Worm (Caenorhabditis elegans): ENCODE data around the gene sam-10.

sam-10 gene

ce11 chrII:13300590-13300989 lies 29.7 kb downstream of the sam-10 start:
- peak; percentile 74; the same call in 1 of the 2 replicates for TF ChIP-seq zfh-2 (GFP tag; conservative IDR thresholded peaks at IDR 0.05)
- no peak for TF ChIP-seq akir-1 (GFP tag; optimal IDR thresholded peaks at IDR 0.05)

- TF ChIP-seq ztf-22 (GFP tag; optimal IDR thresholded peaks at IDR 0.05) (peak; percentile 97), efl-1 (GFP tag; optimal IDR thresholded peaks at IDR 0.05) (no peak), fkh-3 (tag; optimal IDR thresholded peaks at IDR 0.05) (no peak), lin-54 (GFP tag; optimal IDR thresholded peaks at IDR 0.05) (no peak), mes-4 (tag; optimal IDR thresholded peaks at IDR 0.05) (no peak), nfya-2 (GFP tag; IDR thresholded peaks at IDR 0.05) (no peak), B0336.3 (GFP tag; IDR thresholded peaks at IDR 0.05) (no peak), sea-2 (GFP tag; IDR thresholded peaks at IDR 0.05) (no peak), attf-3 (GFP tag; conservative IDR thresholded peaks at IDR 0.05) (no peak), ztf-6 (GFP tag; IDR thresholded peaks at IDR 0.05) (no peak), ztf-28 (GFP tag; IDR thresholded peaks at IDR 0.05) (no peak), nfya-1 (tag; optimal IDR thresholded peaks at IDR 0.05; ENCODE audit: borderline replicate concordance, insufficient read depth) (no peak), nhr-80 (tag; optimal IDR thresholded peaks at IDR 0.05) (peak; percentile 90), K11D2.4 (GFP tag; IDR thresholded peaks at IDR 0.05) (no peak), sptf-2 (GFP tag; optimal IDR thresholded peaks at IDR 0.05) (no peak), rec-8 (tag; optimal IDR thresholded peaks at IDR 0.05) (no peak), akir-1 (GFP tag; optimal IDR thresholded peaks at IDR 0.05) (no peak), egl-18 (GFP tag; IDR thresholded peaks at IDR 0.05) (no peak), egrh-3 (GFP tag; IDR thresholded peaks at IDR 0.05) (no peak), bed-2 (GFP tag; IDR thresholded peaks at IDR 0.05) (no peak), snpc-4 (GFP tag; optimal IDR thresholded peaks at IDR 0.05) (no peak), snpc-4 (tag; optimal IDR thresholded peaks at IDR 0.05) (peak in 1 of 4 experiments; percentile 31), F52B5.7 (tag; optimal IDR thresholded peaks at IDR 0.05) (no peak), nhr-120 (GFP tag; IDR thresholded peaks at IDR 0.05) (0 out of 2 replicates have a peak, but pooled peaks have one; percentile 23), Y67H2A.10 (GFP tag; conservative IDR thresholded peaks at IDR 0.05) (no peak), F55B11.4 (tag; optimal IDR thresholded peaks at IDR 0.05; ENCODE audit: borderline replicate concordance, insufficient read depth) (no peak), ceh-100 (GFP tag; IDR thresholded peaks at IDR 0.05) (no peak), C06A6.2 (GFP tag; conservative IDR thresholded peaks at IDR 0.05) (no peak), F37B4.10 (GFP tag; IDR thresholded peaks at IDR 0.05) (no peak), attf-5 (GFP tag; optimal IDR thresholded peaks at IDR 0.05) (no peak), tbp1 (GFP tag; optimal IDR thresholded peaks at IDR 0.05) (peak; percentile 10), nhr-27 (tag; optimal IDR thresholded peaks at IDR 0.05) (no peak), cebp-1 (GFP tag; IDR thresholded peaks at IDR 0.05) (no peak), cebp-1 (tag; optimal IDR thresholded peaks at IDR 0.05) (peak; percentile 20), F57A8.1 (GFP tag; optimal IDR thresholded peaks at IDR 0.05) (no peak), tlf-1 (GFP tag; optimal IDR thresholded peaks at IDR 0.05) (no peak)
Observed at ce11 chrII:13299166-13299805, 31.0 kb downstream of the sam-10 start.

- TF ChIP-seq cebp-1 (GFP tag; IDR thresholded peaks at IDR 0.05) (no peak), cebp-1 (tag; optimal IDR thresholded peaks at IDR 0.05) (peak; percentile 30), let-607 (tag; optimal IDR thresholded peaks at IDR 0.05) (peak; percentile 25 to 85), lin-40 (tag; optimal IDR thresholded peaks at IDR 0.05) (peak; percentile 37), attf-5 (GFP tag; optimal IDR thresholded peaks at IDR 0.05) (peak; percentile 21), akir-1 (GFP tag; optimal IDR thresholded peaks at IDR 0.05) (no peak), B0336.3 (GFP tag; IDR thresholded peaks at IDR 0.05) (peak; percentile 32; the same call in 1 of the 2 replicates), F22D6.2 (tag; optimal IDR thresholded peaks at IDR 0.05) (no peak), atf-7 (tag; optimal IDR thresholded peaks at IDR 0.05) (peak; percentile 68), madf-8 (GFP tag; conservative IDR thresholded peaks at IDR 0.05) (no peak), Y79H2A.3 (GFP tag; conservative IDR thresholded peaks at IDR 0.05) (no peak), ccch-3 (GFP tag; optimal IDR thresholded peaks at IDR 0.05) (no peak), nhr-80 (tag; optimal IDR thresholded peaks at IDR 0.05) (peak; percentile 92), somi-1 (GFP tag; optimal IDR thresholded peaks at IDR 0.05) (no peak), snpc-4 (GFP tag; optimal IDR thresholded peaks at IDR 0.05) (no peak), snpc-4 (tag; optimal IDR thresholded peaks at IDR 0.05) (peak; percentile 83 to 94 (median 88)), tlf-1 (GFP tag; optimal IDR thresholded peaks at IDR 0.05) (no peak), madf-3 (GFP tag; IDR thresholded peaks at IDR 0.05) (no peak)
Observed at ce11 chrII:13298534-13298933, 31.8 kb downstream of the sam-10 start.

All from whole organism, young adult.